Worm (Caenorhabditis elegans): ENCODE data around the gene dmsr-13.

The dmsr-13 gene

DNA sequence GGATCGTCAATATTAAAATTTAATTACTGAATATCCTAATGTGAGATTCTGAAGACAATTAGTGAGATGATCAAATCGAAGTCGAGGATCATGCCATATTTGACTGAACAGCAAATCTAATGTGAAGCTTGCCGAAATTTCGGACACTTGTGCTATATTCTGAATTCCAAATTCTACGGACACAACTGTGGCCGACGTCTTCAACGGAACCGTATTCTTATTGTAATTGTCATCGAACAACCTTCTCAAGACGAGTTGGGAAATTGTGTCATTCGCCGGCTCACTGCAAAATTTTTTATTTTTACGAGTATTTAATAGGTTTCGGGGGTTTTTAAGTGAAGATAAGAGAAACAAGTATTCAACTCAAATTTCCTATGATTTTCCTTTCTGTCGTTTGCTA is 22.7 kb upstream of the dmsr-13 start, which contains the start of gene T15B7.1:
T15B7.1 (plus strand) TSS at position 301 of the 400 bp plus-strand sequence.
- TF ChIP-seq somi-1 (GFP tag; optimal IDR thresholded peaks at IDR 0.05) (no peak), F22D6.2 (tag; optimal IDR thresholded peaks at IDR 0.05) (no peak), F57A8.1 (GFP tag; optimal IDR thresholded peaks at IDR 0.05) (no peak), nhr-120 (GFP tag; IDR thresholded peaks at IDR 0.05) (no peak), F37B4.10 (GFP tag; IDR thresholded peaks at IDR 0.05) (no peak), lin-40 (tag; optimal IDR thresholded peaks at IDR 0.05) (no peak), ets-4 (GFP tag; optimal IDR thresholded peaks at IDR 0.05) (no peak), C06A6.2 (GFP tag; conservative IDR thresholded peaks at IDR 0.05) (no peak), let-526 (GFP tag; IDR thresholded peaks at IDR 0.05) (no peak), repo-1 (tag; optimal IDR thresholded peaks at IDR 0.05) (no peak), zim-3 (tag; optimal IDR thresholded peaks at IDR 0.05) (no peak), aptf-3 (GFP tag; IDR thresholded peaks at IDR 0.05) (no peak), nhr-80 (tag; optimal IDR thresholded peaks at IDR 0.05) (no peak), hsf-1 (GFP tag; IDR thresholded peaks at IDR 0.05) (no peak), chd-7 (tag; optimal IDR thresholded peaks at IDR 0.05) (no peak), rcor-1 (GFP tag; IDR thresholded peaks at IDR 0.05) (no peak), nhr-179 (tag; optimal IDR thresholded peaks at IDR 0.05) (no peak)

DNA sequence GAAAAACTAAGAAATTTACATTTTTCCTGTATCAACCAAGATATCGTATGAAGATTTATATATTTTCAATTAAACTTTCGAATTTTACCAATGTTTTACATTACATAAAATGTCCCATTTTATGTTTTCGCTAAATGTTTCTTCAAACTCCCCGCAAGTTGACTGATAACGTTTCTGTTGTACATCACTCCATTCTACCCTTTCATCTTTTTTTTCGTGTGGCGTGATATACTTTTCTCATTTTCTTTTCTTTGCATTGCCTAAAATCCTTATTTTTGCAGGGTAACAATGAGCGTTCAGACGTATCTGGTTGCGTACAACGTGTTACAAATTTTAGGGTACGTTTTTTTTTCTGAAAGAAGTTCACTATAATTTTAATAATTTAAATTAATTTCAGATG is 19.3 kb upstream of the dmsr-13 start, which contains the start of gene hpo-8:
hpo-8 (plus strand) TSS at position 282 of the 400 bp plus-strand sequence.
- TF ChIP-seq snpc-3.4 (tag; optimal IDR thresholded peaks at IDR 0.05) (no peak), fkh-3 (tag; optimal IDR thresholded peaks at IDR 0.05) (no peak), B0019.2 (GFP tag; conservative IDR thresholded peaks at IDR 0.05) (no peak), attf-5 (GFP tag; optimal IDR thresholded peaks at IDR 0.05) (no peak), hlh-12 (tag; optimal IDR thresholded peaks at IDR 0.05) (no peak), let-607 (tag; optimal IDR thresholded peaks at IDR 0.05) (no peak), mxl-1 (tag; optimal IDR thresholded peaks at IDR 0.05) (no peak), ztf-6 (GFP tag; IDR thresholded peaks at IDR 0.05) (no peak), aptf-3 (GFP tag; IDR thresholded peaks at IDR 0.05) (no peak), sptf-2 (GFP tag; optimal IDR thresholded peaks at IDR 0.05) (no peak), efl-1 (GFP tag; optimal IDR thresholded peaks at IDR 0.05) (no peak), F33H1.4 (GFP tag; IDR thresholded peaks at IDR 0.05) (no peak), ekl-4 (GFP tag; IDR thresholded peaks at IDR 0.05) (no peak), hrde-1 (tag; optimal IDR thresholded peaks at IDR 0.05; ENCODE audit: borderline replicate concordance) (no peak), C17E4.6 (GFP tag; IDR thresholded peaks at IDR 0.05) (no peak), nfya-2 (GFP tag; IDR thresholded peaks at IDR 0.05) (no peak), ceh-79 (tag; optimal IDR thresholded peaks at IDR 0.05) (no peak), F57A8.1 (GFP tag; optimal IDR thresholded peaks at IDR 0.05) (no peak)

DNA sequence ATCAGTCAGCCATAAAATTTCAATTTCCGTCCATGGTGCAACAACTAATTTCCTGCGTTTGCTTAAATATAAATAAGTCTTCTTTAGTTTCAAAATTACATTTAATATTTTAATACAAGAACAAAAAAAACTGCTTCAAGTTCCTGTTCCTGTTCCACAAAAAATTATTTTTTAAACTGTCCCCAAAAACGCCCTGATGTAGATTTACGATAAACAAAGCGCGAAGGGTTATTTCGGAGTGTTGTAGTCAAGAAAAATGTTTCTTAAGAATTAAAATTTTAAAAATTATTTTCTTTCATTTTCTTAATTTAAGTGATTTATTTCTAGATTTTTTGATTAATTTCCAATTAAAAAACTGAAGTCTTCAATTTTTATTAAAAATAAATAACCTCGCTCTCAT is 18.9 kb upstream of the dmsr-13 start, which contains the start of gene T15B7.15:
T15B7.15 (minus strand) TSS at position 67 of the 400 bp plus-strand sequence.
- TF ChIP-seq attf-3 (GFP tag; conservative IDR thresholded peaks at IDR 0.05) (peak; percentile 93), ekl-4 (GFP tag; IDR thresholded peaks at IDR 0.05) (no peak), lin-35 (GFP tag; optimal IDR thresholded peaks at IDR 0.05) (peak in 1 of 3 experiments; percentile 31)

DNA sequence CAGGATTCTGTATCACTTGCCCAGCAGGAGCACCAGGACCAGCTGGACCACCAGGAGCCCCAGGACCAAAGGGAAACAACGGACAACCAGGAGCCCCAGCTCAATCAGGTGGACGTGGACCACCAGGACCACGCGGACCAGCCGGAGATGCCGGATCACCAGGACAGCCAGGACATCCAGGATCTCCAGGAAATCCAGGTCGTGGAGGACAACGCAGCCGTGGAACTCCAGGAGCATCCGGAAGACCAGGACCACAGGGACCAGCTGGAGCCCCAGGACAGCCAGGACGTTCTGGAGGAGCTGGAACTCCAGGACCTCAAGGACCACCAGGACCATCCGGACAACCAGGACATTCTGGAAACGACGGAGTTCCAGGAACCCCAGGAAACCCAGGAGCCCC is 16.3 kb upstream of the dmsr-13 start:
- TF ChIP-seq egrh-3 (GFP tag; IDR thresholded peaks at IDR 0.05) (peak; percentile 86), mxl-1 (tag; optimal IDR thresholded peaks at IDR 0.05) (no peak), zfh-2 (GFP tag; conservative IDR thresholded peaks at IDR 0.05) (peak; percentile 76)
